Fruit fly (Drosophila melanogaster) whole organism, embryonic: ENCODE data around the gene CG7963.

Experiments used
- Chrac-16 ChIP-seq: fragments of 200-800 bp; sonication (Bioruptor generic); optimal IDR thresholded peaks from 3 replicates; lab custom pipeline; 2016; ENCODE audit warnings: missing biosample characterization, missing genetic modification characterization
- Opbp ChIP-seq: fragments of 200-800 bp; sonication (Bioruptor generic); IDR thresholded peaks from 3 replicates; pipeline ENCODE4 v1.3.6; 2022; ENCODE audit warnings: missing biosample characterization, missing genetic modification characterization; ENCODE audit not compliant: partially characterized antibody
- gcm2 ChIP-seq: fragments of 200-800 bp; sonication (Bioruptor generic); optimal IDR thresholded peaks from 2 replicates; lab custom pipeline; 2016; ENCODE audit warnings: missing biosample characterization, missing genetic modification characterization

dm6 chr3R:8317215-8317614 lies 45.4 kb upstream of the CG7963 start, which contains the start of gene Ctr1B:
- TF ChIP-seq gcm2 (GFP tag; lab: Kevin White, UChicago) (no peak), Chrac-16 (GFP tag; lab: Kevin White, UChicago) (no peak), Opbp (GFP tag; lab: Robert Waterston, UW) (no peak)
